Worm (Caenorhabditis elegans) whole organism, young adult: ENCODE measurements around the gene mca-1.

Experiments
- F49E8.2 ChIP-seq: sonication (generic microtip); optimal IDR thresholded peaks from 3 replicates; lab custom pipeline; 2017; ENCODE audit warnings: missing genetic modification characterization, mild to moderate bottlenecking, missing compliant biosample characterization, antibody characterized with exemption, moderate library complexity; ENCODE audit not compliant: insufficient read depth
- F55B11.4 ChIP-seq: sonication (generic microtip); optimal IDR thresholded peaks from 2 replicates; lab custom pipeline; 2016; ENCODE audit warnings: missing compliant biosample characterization, missing genetic modification characterization, borderline replicate concordance; ENCODE audit not compliant: insufficient read depth
- K12H6.12 ChIP-seq: fragments of 200-800 bp; sonication (Bioruptor generic); optimal IDR thresholded peaks from 2 replicates; lab custom pipeline; 2018; ENCODE audit warnings: mild to moderate bottlenecking, missing genetic modification characterization, missing compliant biosample characterization
- Y95B8A.8 ChIP-seq: fragments of 200-800 bp; sonication (Bioruptor generic); IDR thresholded peaks from 2 replicates; pipeline ENCODE4 v1.3.6; 2022; ENCODE audit warnings: missing genetic modification reagents, missing genetic modification characterization, missing compliant biosample characterization
- ama-1 ChIP-seq, 3 experiments: fragments of 150-350 bp in 1 of 3; sonication (generic microtip) in 2 of 3; optimal IDR thresholded peaks; 2 replicates each; lab custom pipeline; 2014 to 2018; ENCODE audit warnings: missing biosample characterization in 2 of 3, missing genetic modification characterization in 2 of 3, missing genetic modification reagents in 2 of 3
- hrde-1 ChIP-seq: sonication (generic microtip); optimal IDR thresholded peaks from 2 replicates; lab custom pipeline; 2016; ENCODE audit warnings: missing genetic modification characterization, mild to moderate bottlenecking, missing compliant biosample characterization, moderate library complexity, missing genotype, missing genetic modification reagents, borderline replicate concordance
- lin-35 ChIP-seq, 3 experiments: fragments of 150-350 bp in 2 of 3; sonication (generic microtip) in 1 of 3; optimal IDR thresholded peaks; 2 replicates each; lab custom pipeline; 2014 to 2018; ENCODE audit warnings: missing biosample characterization in 3 of 3, missing genetic modification characterization in 3 of 3, missing genetic modification reagents in 3 of 3
- lsy-27 ChIP-seq: sonication (generic microtip); optimal IDR thresholded peaks from 2 replicates; lab custom pipeline; 2017; ENCODE audit warnings: missing genetic modification characterization, mild to moderate bottlenecking, missing compliant biosample characterization, antibody characterized with exemption, missing genotype, borderline replicate concordance; ENCODE audit not compliant: insufficient read depth
- nhr-179 ChIP-seq: sonication (generic microtip); optimal IDR thresholded peaks from 2 replicates; lab custom pipeline; 2016; ENCODE audit warnings: mild to moderate bottlenecking, missing genetic modification characterization, missing compliant biosample characterization
- snpc-1.1 ChIP-seq: sonication (generic microtip); optimal IDR thresholded peaks from 2 replicates; lab custom pipeline; 2017; ENCODE audit warnings: missing genetic modification characterization, mild to moderate bottlenecking, missing compliant biosample characterization, antibody characterized with exemption, moderate library complexity, missing genotype, missing genetic modification reagents; ENCODE audit not compliant: insufficient read depth
- unc-130 ChIP-seq: sonication (generic microtip); optimal IDR thresholded peaks from 2 replicates; lab custom pipeline; 2016; ENCODE audit warnings: missing genetic modification reagents, missing genetic modification characterization, missing compliant biosample characterization
- zim-3 ChIP-seq: sonication (generic microtip); optimal IDR thresholded peaks from 2 replicates; lab custom pipeline; 2017; ENCODE audit warnings: mild to moderate bottlenecking, missing genetic modification characterization, moderate library complexity, missing compliant biosample characterization
- ztf-3 ChIP-seq: fragments of 200-800 bp; sonication (Bioruptor generic); optimal IDR thresholded peaks from 2 replicates; lab custom pipeline; 2018; ENCODE audit warnings: mild to moderate bottlenecking, missing genetic modification characterization, missing compliant biosample characterization

DNA sequence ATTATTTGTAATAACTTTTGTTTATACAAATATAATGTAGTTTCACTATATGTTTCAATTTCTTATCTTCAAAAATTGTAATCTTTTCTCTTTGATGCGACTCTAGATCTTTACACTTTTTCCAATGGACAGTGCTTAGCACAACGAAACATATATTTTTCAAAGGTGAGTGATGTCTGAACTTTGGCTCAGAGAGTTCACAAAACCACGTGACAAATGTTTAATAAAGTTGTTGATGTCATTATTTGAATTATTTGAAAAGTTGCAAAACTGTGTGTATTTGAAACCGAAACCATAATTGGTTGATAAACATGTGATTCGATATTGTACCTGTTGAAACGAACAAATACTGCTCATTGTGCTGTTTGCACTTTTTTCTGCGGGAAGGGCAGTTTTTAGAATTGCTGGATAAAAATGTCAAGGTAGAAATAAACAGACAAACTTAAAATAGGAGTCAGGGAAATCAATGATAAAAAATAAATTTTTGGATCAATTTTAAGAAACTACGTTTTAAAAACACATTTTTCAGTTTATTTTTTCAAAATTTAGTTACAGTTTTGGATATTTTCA, 33.4 kb upstream of the mca-1 start:
- no peak for TF ChIP-seq lsy-27
- no peak for TF ChIP-seq snpc-1.1 (tag; lab: Kevin White, UChicago)
- no peak for TF ChIP-seq F55B11.4 (tag; lab: Kevin White, UChicago)
- TF ChIP-seq Y95B8A.8 (GFP tag; lab: Robert Waterston, UW) = no peak
- no peak for TF ChIP-seq ztf-3 (GFP tag; lab: Kevin White, UChicago)
- peak in 1 of 3 experiments; percentile 18 for TF ChIP-seq lin-35 (GFP tag; optimal IDR thresholded peaks at IDR 0.05; lab: Kevin White, UChicago)
- no peak for TF ChIP-seq F49E8.2
- TF ChIP-seq ama-1 (optimal IDR thresholded peaks at IDR 0.05; lab: Kevin White, UChicago) = no peak
- TF ChIP-seq ama-1 (GFP tag; optimal IDR thresholded peaks at IDR 0.05; lab: Kevin White, UChicago) = no peak
- TF ChIP-seq zim-3 (tag; lab: Kevin White, UChicago) = no peak
- no peak for TF ChIP-seq K12H6.12 (tag; lab: Kevin White, UChicago)
- TF ChIP-seq hrde-1 (tag; lab: Kevin White, UChicago) = no peak
- TF ChIP-seq nhr-179 = no peak
- TF ChIP-seq unc-130 (GFP tag; lab: Kevin White, UChicago) = no peak
